Fruit fly (Drosophila melanogaster): ENCODE data around the gene CG13998.

The CG13998 gene

dm6 chr2L:5982334-5982987 lies 25.8 kb upstream of the CG13998 start (continued):
- peak; percentile 32 for TF ChIP-seq Rel (GFP tag; optimal IDR thresholded peaks at IDR 0.05)
- TF ChIP-seq Rel (tag; optimal IDR thresholded peaks at IDR 0.05), result peak; percentile 75
- TF ChIP-seq br (GFP tag; optimal IDR thresholded peaks at IDR 0.05), result peak; percentile 73
- TF ChIP-seq usp (GFP tag; optimal IDR thresholded peaks at IDR 0.05), result no peak

- TF ChIP-seq tai (GFP tag; optimal IDR thresholded peaks at IDR 0.05) (peak; percentile 21), CG9705 (GFP tag; optimal IDR thresholded peaks at IDR 0.05) (peak; percentile 5), dsf (GFP tag; optimal IDR thresholded peaks at IDR 0.05; ENCODE audit: borderline replicate concordance) (no peak), Rel (GFP tag; optimal IDR thresholded peaks at IDR 0.05) (no peak), Rel (tag; optimal IDR thresholded peaks at IDR 0.05) (peak; percentile 100), h (GFP tag; optimal IDR thresholded peaks at IDR 0.05) (no peak), Vsx2 (GFP tag; optimal IDR thresholded peaks at IDR 0.05; ENCODE audit: partially characterized antibody) (no peak), psq (GFP tag; optimal IDR thresholded peaks at IDR 0.05) (no peak), Hnf4 (GFP tag; optimal IDR thresholded peaks at IDR 0.05) (no peak), Hr83 (GFP tag; optimal IDR thresholded peaks at IDR 0.05; ENCODE audit: poor library complexity, severe bottlenecking) (no peak), HLH106 (tag; optimal IDR thresholded peaks at IDR 0.05) (peak; percentile 14), dmrt93B (GFP tag; optimal IDR thresholded peaks at IDR 0.05) (peak; percentile 50), Dif (GFP tag; optimal IDR thresholded peaks at IDR 0.05; ENCODE audit: partially characterized antibody) (peak; percentile 91), rgr (GFP tag; optimal IDR thresholded peaks at IDR 0.05) (peak; percentile 0), dl (GFP tag; optimal IDR thresholded peaks at IDR 0.05; ENCODE audit: insufficient read depth in 1 of 2, partially characterized antibody in 2 of 2) (peak; percentile 70 to 84)
Measured at dm6 chr2L:5981433-5982333, 25.1 kb upstream of the CG13998 start, which contains the start of gene eIF4A. TSS of gene eIF4A (plus strand) at chr2L:5981764.

- no peak for TF ChIP-seq dl (GFP tag; optimal IDR thresholded peaks at IDR 0.05; ENCODE audit: insufficient read depth in 1 of 2, partially characterized antibody in 2 of 2)
- peak; percentile 36 for TF ChIP-seq HLH106 (tag; optimal IDR thresholded peaks at IDR 0.05)
- TF ChIP-seq woc (GFP tag; optimal IDR thresholded peaks at IDR 0.05), result peak; percentile 56
- TF ChIP-seq Rel (GFP tag; optimal IDR thresholded peaks at IDR 0.05), result no peak
- peak; percentile 89 for TF ChIP-seq Rel (tag; optimal IDR thresholded peaks at IDR 0.05)
- peak; percentile 45 for TF ChIP-seq ey (GFP tag; optimal IDR thresholded peaks at IDR 0.05)
- no peak for TF ChIP-seq Abd-B (GFP tag; optimal IDR thresholded peaks at IDR 0.05)
- TF ChIP-seq CrebA (GFP tag; optimal IDR thresholded peaks at IDR 0.05; ENCODE audit: borderline replicate concordance), result no peak
- TF ChIP-seq tai (GFP tag; optimal IDR thresholded peaks at IDR 0.05), result peak; percentile 45
- TF ChIP-seq Mio (GFP tag; optimal IDR thresholded peaks at IDR 0.05), result no peak
- peak; percentile 65 for TF ChIP-seq Hr83 (GFP tag; optimal IDR thresholded peaks at IDR 0.05; ENCODE audit: poor library complexity, severe bottlenecking)
- peak; percentile 43 for TF ChIP-seq Hnf4 (GFP tag; optimal IDR thresholded peaks at IDR 0.05)
- peak; percentile 37 for TF ChIP-seq Sp1 (GFP tag; optimal IDR thresholded peaks at IDR 0.05)
- TF ChIP-seq foxo (GFP tag; optimal IDR thresholded peaks at IDR 0.05), result peak in 1 of 2 experiments; percentile 53
- peak; percentile 29 for TF ChIP-seq rgr (GFP tag; optimal IDR thresholded peaks at IDR 0.05)
- TF ChIP-seq brk (GFP tag; optimal IDR thresholded peaks at IDR 0.05), result no peak
- peak; percentile 39 for TF ChIP-seq h (GFP tag; optimal IDR thresholded peaks at IDR 0.05)
- no peak for TF ChIP-seq Hr78 (GFP tag; optimal IDR thresholded peaks at IDR 0.05)
- peak; percentile 19 for TF ChIP-seq fru (GFP tag; optimal IDR thresholded peaks at IDR 0.05)
Measured at dm6 chr2L:5980862-5981432, 24.3 kb upstream of the CG13998 start, which contains the start of gene chic. TSS of gene chic (minus strand) at chr2L:5981018.
